Worm (Caenorhabditis elegans) whole organism, young adult: ENCODE results near the gene atp-2.

Experiments used
- B0035.1 ChIP-seq: sonication (generic microtip); optimal IDR thresholded peaks from 2 replicates; lab custom pipeline; 2016; ENCODE audit warnings: missing genetic modification characterization, mild to moderate bottlenecking, missing compliant biosample characterization, missing genotype, missing genetic modification reagents
- B0261.1 ChIP-seq: sonication (generic microtip); optimal IDR thresholded peaks from 2 replicates; lab custom pipeline; 2016; ENCODE audit warnings: mild to moderate bottlenecking, missing genetic modification characterization, moderate library complexity, missing compliant biosample characterization
- C06A6.2 ChIP-seq: fragments of 200-800 bp; sonication (Bioruptor generic); conservative IDR thresholded peaks from 2 replicates; pipeline ENCODE4 v1.3.6; 2022; ENCODE audit warnings: missing genetic modification characterization, missing compliant biosample characterization
- F55B11.4 ChIP-seq: sonication (generic microtip); optimal IDR thresholded peaks from 2 replicates; lab custom pipeline; 2016; ENCODE audit warnings: missing compliant biosample characterization, missing genetic modification characterization, borderline replicate concordance; ENCODE audit not compliant: insufficient read depth
- Y67H2A.10 ChIP-seq: fragments of 200-800 bp; sonication (Bioruptor generic); conservative IDR thresholded peaks from 2 replicates; pipeline ENCODE4 v1.3.6; 2022; ENCODE audit warnings: missing genetic modification reagents, missing genetic modification characterization, missing compliant biosample characterization
- Y95B8A.8 ChIP-seq: fragments of 200-800 bp; sonication (Bioruptor generic); IDR thresholded peaks from 2 replicates; pipeline ENCODE4 v1.3.6; 2022; ENCODE audit warnings: missing genetic modification reagents, missing genetic modification characterization, missing compliant biosample characterization
- akir-1 ChIP-seq: fragments of 200-800 bp; sonication (Bioruptor generic); optimal IDR thresholded peaks from 2 replicates; lab custom pipeline; 2018; ENCODE audit warnings: mild to moderate bottlenecking, missing genetic modification characterization, moderate library complexity, missing compliant biosample characterization
- atf-7 ChIP-seq: sonication (generic microtip); optimal IDR thresholded peaks from 2 replicates; lab custom pipeline; 2017; ENCODE audit warnings: mild to moderate bottlenecking, missing genetic modification characterization, missing compliant biosample characterization
- attf-5 ChIP-seq: fragments of 200-800 bp; sonication (Bioruptor generic); optimal IDR thresholded peaks from 2 replicates; lab custom pipeline; 2018; ENCODE audit warnings: mild to moderate bottlenecking, missing genetic modification characterization, missing compliant biosample characterization
- ccch-3 ChIP-seq: fragments of 200-800 bp; sonication (Bioruptor generic); optimal IDR thresholded peaks from 2 replicates; lab custom pipeline; 2018; ENCODE audit warnings: mild to moderate bottlenecking, missing genetic modification characterization, missing compliant biosample characterization
- ceh-100 ChIP-seq: fragments of 200-800 bp; sonication (Bioruptor generic); IDR thresholded peaks from 2 replicates; pipeline ENCODE4 v1.3.6; 2022; ENCODE audit warnings: missing genetic modification reagents, missing genetic modification characterization, missing compliant biosample characterization
- ceh-27 ChIP-seq: fragments of 200-800 bp; sonication (Bioruptor generic); optimal IDR thresholded peaks from 2 replicates; lab custom pipeline; 2018; ENCODE audit warnings: mild to moderate bottlenecking, missing genetic modification characterization, moderate library complexity, missing compliant biosample characterization
- ceh-91 ChIP-seq: fragments of 200-800 bp; sonication (Bioruptor generic); IDR thresholded peaks from 2 replicates; pipeline ENCODE4 v1.3.6; 2022; ENCODE audit warnings: missing genetic modification reagents, missing genetic modification characterization, missing compliant biosample characterization
- dpff-1 ChIP-seq: sonication (generic microtip); optimal IDR thresholded peaks from 2 replicates; lab custom pipeline; 2017; ENCODE audit warnings: mild to moderate bottlenecking, missing genetic modification characterization, missing compliant biosample characterization
- egl-18 ChIP-seq: fragments of 200-800 bp; sonication (Bioruptor generic); IDR thresholded peaks from 2 replicates; pipeline ENCODE4 v1.3.6; 2022; ENCODE audit warnings: missing genetic modification reagents, missing genetic modification characterization, missing compliant biosample characterization
- egrh-3 ChIP-seq: fragments of 200-800 bp; sonication (Bioruptor generic); IDR thresholded peaks from 2 replicates; pipeline ENCODE4 v1.3.6; 2022; ENCODE audit warnings: missing genetic modification reagents, missing genetic modification characterization, missing compliant biosample characterization
- him-1 ChIP-seq: sonication (generic microtip); optimal IDR thresholded peaks from 2 replicates; lab custom pipeline; 2016; ENCODE audit warnings: missing genotype, missing genetic modification reagents, missing genetic modification characterization, missing compliant biosample characterization
- hlh-12 ChIP-seq: sonication (generic microtip); optimal IDR thresholded peaks from 2 replicates; lab custom pipeline; 2016; ENCODE audit warnings: missing genetic modification characterization, missing compliant biosample characterization
- hmg-1.2 ChIP-seq: fragments of 200-800 bp; sonication (Bioruptor generic); IDR thresholded peaks from 2 replicates; pipeline ENCODE4 v1.3.6; 2022; ENCODE audit warnings: missing genetic modification reagents, missing genetic modification characterization, missing compliant biosample characterization
- hsf-1 ChIP-seq: fragments of 200-800 bp; sonication (Bioruptor generic); IDR thresholded peaks from 2 replicates; pipeline ENCODE4 v1.3.6; 2022; ENCODE audit warnings: missing genetic modification reagents, missing genetic modification characterization, missing compliant biosample characterization
- lag-1 ChIP-seq: fragments of 200-800 bp; sonication (Bioruptor generic); IDR thresholded peaks from 2 replicates; pipeline ENCODE4 v1.3.6; 2022; ENCODE audit warnings: missing genetic modification reagents, missing genetic modification characterization, missing compliant biosample characterization
- lin-54 ChIP-seq: fragments of 200-800 bp; sonication (Bioruptor generic); optimal IDR thresholded peaks from 2 replicates; lab custom pipeline; 2018; ENCODE audit warnings: mild to moderate bottlenecking, missing genetic modification characterization, missing compliant biosample characterization
- lsl-1 ChIP-seq: fragments of 200-800 bp; sonication (Bioruptor generic); optimal IDR thresholded peaks from 2 replicates; lab custom pipeline; 2018; ENCODE audit warnings: mild to moderate bottlenecking, missing genetic modification characterization, moderate library complexity, missing compliant biosample characterization
- madf-3 ChIP-seq: fragments of 200-800 bp; sonication (Bioruptor generic); IDR thresholded peaks from 2 replicates; pipeline ENCODE4 v1.3.6; 2022; ENCODE audit warnings: missing genetic modification reagents, missing genetic modification characterization, missing compliant biosample characterization
- madf-6 ChIP-seq: fragments of 200-800 bp; sonication (Bioruptor generic); IDR thresholded peaks from 2 replicates; pipeline ENCODE4 v1.3.6; 2022; ENCODE audit warnings: missing genetic modification reagents, missing genetic modification characterization, missing compliant biosample characterization
- madf-8 ChIP-seq: fragments of 200-800 bp; sonication (Bioruptor generic); conservative IDR thresholded peaks from 2 replicates; pipeline ENCODE4 v1.3.6; 2022; ENCODE audit warnings: missing genetic modification reagents, missing genetic modification characterization, missing compliant biosample characterization
- mxl-1 ChIP-seq: sonication (generic microtip); optimal IDR thresholded peaks from 2 replicates; lab custom pipeline; 2016; ENCODE audit warnings: missing genetic modification characterization, missing compliant biosample characterization
- nfya-1 ChIP-seq: sonication (generic microtip); optimal IDR thresholded peaks from 2 replicates; lab custom pipeline; 2017; ENCODE audit warnings: antibody characterized with exemption, missing compliant biosample characterization, missing genetic modification characterization, borderline replicate concordance; ENCODE audit not compliant: insufficient read depth
- nfyb-1 ChIP-seq: fragments of 200-800 bp; sonication (Bioruptor generic); IDR thresholded peaks from 2 replicates; pipeline ENCODE4 v1.3.6; 2022; ENCODE audit warnings: missing genetic modification reagents, missing genetic modification characterization, missing compliant biosample characterization
- pbrm-1 ChIP-seq: fragments of 200-800 bp; sonication (Bioruptor generic); IDR thresholded peaks from 2 replicates; pipeline ENCODE4 v1.3.6; 2022; ENCODE audit warnings: missing genetic modification reagents, missing genetic modification characterization, missing compliant biosample characterization
- repo-1 ChIP-seq: sonication (generic microtip); optimal IDR thresholded peaks from 2 replicates; lab custom pipeline; 2017; ENCODE audit warnings: mild to moderate bottlenecking, missing genetic modification characterization, missing compliant biosample characterization
- rpc-1 ChIP-seq, 2 experiments: fragments of 150-350 bp in 1 of 2; sonication (generic microtip) in 1 of 2; optimal IDR thresholded peaks; 2 replicates each; lab custom pipeline; 2014 to 2018; ENCODE audit warnings: missing biosample characterization in 1 of 2, missing genetic modification characterization in 1 of 2, missing genetic modification reagents in 1 of 2, missing genotype in 1 of 2
- sea-2 ChIP-seq: fragments of 200-800 bp; sonication (Bioruptor generic); IDR thresholded peaks from 2 replicates; pipeline ENCODE4 v1.3.6; 2022; ENCODE audit warnings: missing genetic modification characterization, missing compliant biosample characterization
- snpc-1.1 ChIP-seq: sonication (generic microtip); optimal IDR thresholded peaks from 2 replicates; lab custom pipeline; 2017; ENCODE audit warnings: missing genetic modification characterization, mild to moderate bottlenecking, missing compliant biosample characterization, antibody characterized with exemption, moderate library complexity, missing genotype, missing genetic modification reagents; ENCODE audit not compliant: insufficient read depth
- snpc-1.3 ChIP-seq: sonication (generic microtip); optimal IDR thresholded peaks from 2 replicates; lab custom pipeline; 2017; ENCODE audit warnings: missing genetic modification characterization, mild to moderate bottlenecking, missing compliant biosample characterization, antibody characterized with exemption, moderate library complexity, missing genotype, missing genetic modification reagents; ENCODE audit not compliant: insufficient read depth
- snpc-3.4 ChIP-seq: sonication (generic microtip); optimal IDR thresholded peaks from 2 replicates; lab custom pipeline; 2017; ENCODE audit warnings: missing genetic modification characterization, mild to moderate bottlenecking, missing compliant biosample characterization, antibody characterized with exemption, moderate library complexity, missing genotype, missing genetic modification reagents
- somi-1 ChIP-seq: fragments of 200-800 bp; sonication (Bioruptor generic); optimal IDR thresholded peaks from 2 replicates; lab custom pipeline; 2018; ENCODE audit warnings: mild to moderate bottlenecking, missing genetic modification characterization, missing compliant biosample characterization
- sptf-2 ChIP-seq: fragments of 200-800 bp; sonication (Bioruptor generic); optimal IDR thresholded peaks from 2 replicates; lab custom pipeline; 2018; ENCODE audit warnings: mild to moderate bottlenecking, missing genetic modification characterization, missing compliant biosample characterization
- zfh-2 ChIP-seq: fragments of 200-800 bp; sonication (Bioruptor generic); conservative IDR thresholded peaks from 2 replicates; pipeline ENCODE4 v1.3.6; 2022; ENCODE audit warnings: missing genetic modification reagents, missing genetic modification characterization, missing compliant biosample characterization
- ztf-28 ChIP-seq: fragments of 200-800 bp; sonication (Bioruptor generic); IDR thresholded peaks from 2 replicates; pipeline ENCODE4 v1.3.6; 2022; ENCODE audit warnings: missing genetic modification reagents, missing genetic modification characterization, missing compliant biosample characterization
- ztf-6 ChIP-seq: fragments of 200-800 bp; sonication (Bioruptor generic); IDR thresholded peaks from 2 replicates; pipeline ENCODE4 v1.3.6; 2022; ENCODE audit warnings: missing genetic modification reagents, missing genetic modification characterization, missing compliant biosample characterization

atp-2 gene

DNA sequence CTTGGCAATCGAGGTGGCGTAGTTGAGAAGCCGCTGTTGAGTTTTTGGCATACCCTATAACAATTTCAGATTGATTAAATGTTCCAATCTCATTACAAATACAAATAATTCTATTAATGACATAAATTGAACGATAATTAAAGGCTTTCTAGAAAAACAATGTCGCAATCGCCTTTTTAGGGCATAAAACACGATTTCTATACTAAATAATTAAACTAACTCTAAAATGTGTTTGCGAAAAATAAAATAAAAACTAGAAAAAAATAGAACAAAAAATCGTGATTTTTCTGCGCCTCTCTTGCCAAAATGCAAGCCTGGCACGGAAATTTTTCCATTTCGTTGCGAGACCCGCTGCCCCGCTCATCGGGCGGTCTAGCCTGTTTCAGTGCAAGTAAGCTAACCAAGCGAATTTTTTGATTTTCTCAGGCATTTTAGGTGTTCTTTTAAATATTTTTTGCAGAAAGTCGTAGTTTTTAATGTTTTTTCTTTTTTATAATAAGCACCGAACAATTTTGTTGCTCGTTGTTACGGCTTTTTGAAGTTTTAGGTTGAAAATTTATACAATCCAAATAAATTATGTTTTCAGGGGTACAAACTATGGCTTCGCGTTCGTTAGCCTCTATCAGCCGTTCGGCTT lies at the start of gene atp-2, which contains the start of the genes C34E10.12 and C34E10.10 (continued):
- TF ChIP-seq B0261.1 (no peak), atf-7 (tag; lab: Kevin White, UChicago) (no peak), snpc-3.4 (tag; lab: Kevin White, UChicago) (peak; percentile 62), lag-1 (GFP tag; lab: Robert Waterston, UW) (no peak), hlh-12 (tag; lab: Kevin White, UChicago) (no peak), ceh-27 (GFP tag; lab: Kevin White, UChicago) (peak; percentile 58), akir-1 (GFP tag; lab: Kevin White, UChicago) (no peak), egrh-3 (GFP tag; lab: Robert Waterston, UW) (peak; percentile 50), B0035.1 (tag; lab: Kevin White, UChicago) (no peak), sptf-2 (no peak), lsl-1 (peak; percentile 47), hmg-1.2 (peak; percentile 47; the same call in 1 of the 2 replicates), sea-2 (no peak), ceh-91 (GFP tag; lab: Robert Waterston, UW) (no peak), zfh-2 (GFP tag; lab: Robert Waterston, UW) (no peak), ceh-100 (GFP tag; lab: Robert Waterston, UW) (peak; percentile 57; the same call in 1 of the 2 replicates), somi-1 (no peak), him-1 (no peak), snpc-1.3 (peak; percentile 62), Y67H2A.10 (0 out of 2 replicates have a peak, but pooled peaks have one; percentile 39), madf-6 (GFP tag; lab: Robert Waterston, UW) (peak; percentile 72), C06A6.2 (GFP tag; lab: Robert Waterston, UW) (peak; percentile 46; the same call in 1 of the 2 replicates), madf-3 (no peak), repo-1 (tag; lab: Kevin White, UChicago) (no peak), nfyb-1 (peak; percentile 73; the same call in 1 of the 2 replicates), nfya-1 (tag; lab: Kevin White, UChicago) (no peak), hsf-1 (no peak), rpc-1 (optimal IDR thresholded peaks at IDR 0.05; lab: Kevin White, UChicago) (peak; percentile 25), rpc-1 (tag; optimal IDR thresholded peaks at IDR 0.05; lab: Kevin White, UChicago) (no peak), lin-54 (GFP tag; lab: Kevin White, UChicago) (peak; percentile 71)

DNA sequence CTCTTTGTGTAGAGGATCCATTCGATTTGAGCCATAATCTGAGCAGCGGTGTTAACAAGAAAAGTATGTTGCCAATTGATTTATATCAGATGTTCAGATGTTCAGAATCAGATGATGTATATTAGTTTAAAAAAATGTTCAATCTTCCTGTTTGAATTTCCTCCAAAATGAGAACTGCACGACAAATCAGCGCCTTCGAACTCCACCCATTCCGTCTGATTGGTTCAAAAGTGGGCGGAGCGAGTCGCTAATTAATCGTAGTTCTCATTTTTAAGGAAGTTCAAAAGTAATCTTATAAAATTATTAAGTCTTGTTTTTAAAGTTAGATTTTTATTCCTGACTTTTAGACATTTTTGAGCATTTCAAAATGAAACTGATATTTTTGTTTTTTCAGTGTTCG lies 49.1 kb upstream of the atp-2 start:
- TF ChIP-seq Y95B8A.8: no peak
- no peak for TF ChIP-seq ztf-28 (GFP tag; lab: Robert Waterston, UW)
- no peak for TF ChIP-seq pbrm-1
- no peak for TF ChIP-seq Y67H2A.10
- no peak for TF ChIP-seq madf-3
- TF ChIP-seq egl-18 (GFP tag; lab: Robert Waterston, UW): no peak
- TF ChIP-seq dpff-1 (tag; lab: Kevin White, UChicago): no peak
- no peak for TF ChIP-seq attf-5 (GFP tag; lab: Kevin White, UChicago)
- TF ChIP-seq madf-8 (GFP tag; lab: Robert Waterston, UW): no peak
- no peak for TF ChIP-seq lin-54 (GFP tag; lab: Kevin White, UChicago)
- no peak for TF ChIP-seq mxl-1
- TF ChIP-seq snpc-1.1 (tag; lab: Kevin White, UChicago): no peak
- TF ChIP-seq ztf-6: no peak
- TF ChIP-seq ccch-3 (GFP tag; lab: Kevin White, UChicago): no peak
- no peak for TF ChIP-seq F55B11.4
- TF ChIP-seq, all 124 proteins: peak for 0
